Fruit fly (Drosophila melanogaster) whole organism: ENCODE results near the gene Mlc1.

Experiments
- CG8478 ChIP-seq: fragments of >200 bp; optimal IDR thresholded peaks from 2 replicates; lab custom pipeline; 2018; ENCODE audit warnings: inconsistent platforms
- pan ChIP-seq: fragments of >200 bp; optimal IDR thresholded peaks from 2 replicates; lab custom pipeline; 2017
- psq ChIP-seq: fragments of >200 bp; optimal IDR thresholded peaks from 2 replicates; lab custom pipeline; 2017

- no peak for TF ChIP-seq psq (lab: Kevin White, UChicago)
- TF ChIP-seq CG8478 (lab: Kevin White, UChicago): no peak
- TF ChIP-seq pan (lab: Kevin White, UChicago): no peak
These were observed 23.3 kb downstream of the Mlc1 start for dm6 chr3R:27636720-27637119.
